Worm (Caenorhabditis elegans): ENCODE measurements around the gene gtf-2E2.
"Not testable (repeated sequence)": the region's sequence is repeated elsewhere in the genome, so short reads cannot be mapped to it uniquely, and the experiment has no call there.

DNA sequence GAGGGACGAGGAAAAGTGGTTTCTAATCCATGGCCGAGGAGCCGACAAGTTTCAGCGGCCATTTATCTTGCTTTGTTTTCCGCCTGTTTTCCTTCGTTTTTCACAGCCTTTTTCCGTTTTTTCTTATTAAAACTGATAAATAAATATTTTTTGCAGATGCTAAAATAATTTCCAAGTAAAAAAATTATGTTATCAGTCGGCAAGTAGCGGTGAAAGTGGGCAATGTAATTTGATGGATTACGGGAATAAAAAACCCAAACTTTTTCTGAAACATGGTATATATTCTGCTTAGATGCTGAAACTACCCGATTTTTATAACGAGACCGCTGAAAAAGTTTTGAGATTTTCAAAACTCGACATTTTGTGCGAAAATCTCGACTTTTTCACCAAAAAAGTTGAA lies 9.7 kb upstream of the gtf-2E2 start, which contains the start of gene dhgd-1:
- not testable (repeated sequence) for TF ChIP-seq daf-12, fos-1, lsy-12, ceh-82, snpc-4, nhr-12, egl-27, pha-4, lin-39, elt-1, unc-39, elt-3 (tag; optimal IDR thresholded peaks at IDR 0.05)
